2 fruit fly cellular contexts compared by ENCODE assay signal in genomic region chr3L:1348248-1348647, dm6.
TF ChIP-seq lines count a peak whose summit lies in the region.

No protein-coding gene starts in this region.

TF ChIP-seq in whole organism, embryonic, 481 proteins besides CTCF, POLR2A, EP300 and RAD21 (continued from another document):
- no peak for TF ChIP-seq CG7745 (tag; optimal IDR thresholded peaks at IDR 0.05; lab: Kevin White, UChicago)
- TF ChIP-seq ci (GFP tag; IDR thresholded peaks at IDR 0.05; lab: Robert Waterston, UW), result peak; percentile 54; the same call in 1 of the 3 replicates
- TF ChIP-seq bab2 (GFP tag; optimal IDR thresholded peaks at IDR 0.05; lab: Kevin White, UChicago), result no peak
- TF ChIP-seq tgo (GFP tag; IDR thresholded peaks at IDR 0.05; lab: Robert Waterston, UW), result no peak
- TF ChIP-seq dati (GFP tag; IDR thresholded peaks at IDR 0.05; lab: Robert Waterston, UW), result no peak
- no peak for TF ChIP-seq CG42726 (GFP tag; IDR thresholded peaks at IDR 0.05; lab: Robert Waterston, UW; ENCODE audit: partially characterized antibody)
- TF ChIP-seq inv (GFP tag; IDR thresholded peaks at IDR 0.05; lab: Robert Waterston, UW; ENCODE audit: partially characterized antibody), result no peak
- 0 out of 2 replicates have a peak, but pooled peaks have one; percentile 21 for TF ChIP-seq Rx (GFP tag; IDR thresholded peaks at IDR 0.05; lab: Robert Waterston, UW)
- TF ChIP-seq CG10654 (GFP tag; optimal IDR thresholded peaks at IDR 0.05; lab: Kevin White, UChicago), result no peak
- 0 out of 2 replicates have a peak, but pooled peaks have one; percentile 18 for TF ChIP-seq CG6689 (GFP tag; IDR thresholded peaks at IDR 0.05; lab: Robert Waterston, UW)
- TF ChIP-seq Spps (tag; optimal IDR thresholded peaks at IDR 0.05; lab: Kevin White, UChicago), result no peak
- TF ChIP-seq CG7839 (tag; optimal IDR thresholded peaks at IDR 0.05; lab: Kevin White, UChicago), result no peak
- peak; percentile 82 for TF ChIP-seq D19A (tag; optimal IDR thresholded peaks at IDR 0.05; lab: Kevin White, UChicago)
- no peak for TF ChIP-seq lab (GFP tag; optimal IDR thresholded peaks at IDR 0.05; lab: Kevin White, UChicago)
- TF ChIP-seq ems (GFP tag; optimal IDR thresholded peaks at IDR 0.05; lab: Kevin White, UChicago), result no peak
- TF ChIP-seq CG31388 (GFP tag; optimal IDR thresholded peaks at IDR 0.05; lab: Kevin White, UChicago), result no peak
- no peak for TF ChIP-seq HmgD (GFP tag; optimal IDR thresholded peaks at IDR 0.05; lab: Kevin White, UChicago)
- TF ChIP-seq Nf-YB (GFP tag; optimal IDR thresholded peaks at IDR 0.05; lab: Kevin White, UChicago), result no peak
- peak; percentile 84 for TF ChIP-seq Drgx (GFP tag; IDR thresholded peaks at IDR 0.05; lab: Robert Waterston, UW)
- no peak for TF ChIP-seq CG8765 (GFP tag; IDR thresholded peaks at IDR 0.05; lab: Robert Waterston, UW)
- TF ChIP-seq danr (GFP tag; IDR thresholded peaks at IDR 0.05; lab: Robert Waterston, UW), result no peak
- TF ChIP-seq bsh (GFP tag; optimal IDR thresholded peaks at IDR 0.05; lab: Kevin White, UChicago), result peak in 1 of 2 experiments; percentile 56
- no peak for TF ChIP-seq Dip2 (GFP tag; IDR thresholded peaks at IDR 0.05; lab: Robert Waterston, UW)
- 0 out of 2 replicates have a peak, but pooled peaks have one; percentile 5 for TF ChIP-seq sens-2 (GFP tag; IDR thresholded peaks at IDR 0.05; lab: Robert Waterston, UW)
- TF ChIP-seq CG1647 (GFP tag; optimal IDR thresholded peaks at IDR 0.05; lab: Kevin White, UChicago), result no peak
- TF ChIP-seq CG18476 (GFP tag; optimal IDR thresholded peaks at IDR 0.05; lab: Kevin White, UChicago), result no peak
- no peak for TF ChIP-seq tap (tag; optimal IDR thresholded peaks at IDR 0.05; lab: Kevin White, UChicago)
- TF ChIP-seq Ptx1 (GFP tag; IDR thresholded peaks at IDR 0.05; lab: Robert Waterston, UW), result 0 out of 2 replicates have a peak, but pooled peaks have one; percentile 29
- peak; percentile 22; the same call in 1 of the 3 replicates for TF ChIP-seq row (GFP tag; IDR thresholded peaks at IDR 0.05; lab: Robert Waterston, UW)

TF ChIP-seq in whole organism, prepupa, 60 proteins besides CTCF, POLR2A, EP300 and RAD21 (continued from another document):
- TF ChIP-seq CG11294 (GFP tag; IDR thresholded peaks at IDR 0.05; lab: Robert Waterston, UW) (peak; percentile 63), Gug (GFP tag; IDR thresholded peaks at IDR 0.05; lab: Robert Waterston, UW) (peak; percentile 73), Hr39 (GFP tag; optimal IDR thresholded peaks at IDR 0.05; lab: Kevin White, UChicago) (peak; percentile 83), CG6163 (GFP tag; IDR thresholded peaks at IDR 0.05; lab: Robert Waterston, UW) (peak; percentile 92), fkh (GFP tag; optimal IDR thresholded peaks at IDR 0.05; lab: Kevin White, UChicago) (no peak), Eip93F (GFP tag; optimal IDR thresholded peaks at IDR 0.05; lab: Kevin White, UChicago) (peak; percentile 36), CG10669 (GFP tag; optimal IDR thresholded peaks at IDR 0.05; lab: Kevin White, UChicago) (peak; percentile 68), esn (GFP tag; optimal IDR thresholded peaks at IDR 0.05; lab: Kevin White, UChicago) (peak; percentile 69), CG6854 (GFP tag; optimal IDR thresholded peaks at IDR 0.05; lab: Kevin White, UChicago) (peak; percentile 31), Sox14 (GFP tag; optimal IDR thresholded peaks at IDR 0.05; lab: Kevin White, UChicago) (peak; percentile 84), CG3919 (GFP tag; optimal IDR thresholded peaks at IDR 0.05; lab: Kevin White, UChicago) (peak; percentile 79), Ets96B (tag; optimal IDR thresholded peaks at IDR 0.05; lab: Kevin White, UChicago) (peak; percentile 72), CG11902 (GFP tag; optimal IDR thresholded peaks at IDR 0.05; lab: Kevin White, UChicago) (peak; percentile 66), CG9139 (GFP tag; optimal IDR thresholded peaks at IDR 0.05; lab: Kevin White, UChicago) (no peak), topi (GFP tag; optimal IDR thresholded peaks at IDR 0.05; lab: Kevin White, UChicago) (peak; percentile 78), CG15336 (GFP tag; IDR thresholded peaks at IDR 0.05; lab: Robert Waterston, UW) (peak; percentile 87), Ets21C (GFP tag; optimal IDR thresholded peaks at IDR 0.05; lab: Kevin White, UChicago) (peak; percentile 54), vri (GFP tag; optimal IDR thresholded peaks at IDR 0.05; lab: Kevin White, UChicago) (peak; percentile 14), achi (GFP tag; optimal IDR thresholded peaks at IDR 0.05; lab: Kevin White, UChicago) (peak; percentile 73), spab (GFP tag; optimal IDR thresholded peaks at IDR 0.05; lab: Kevin White, UChicago) (peak; percentile 48), CG11762 (GFP tag; optimal IDR thresholded peaks at IDR 0.05; lab: Kevin White, UChicago; ENCODE audit: insufficient read depth) (peak; percentile 54), Sox15 (GFP tag; optimal IDR thresholded peaks at IDR 0.05; lab: Kevin White, UChicago) (peak; percentile 71), CG7368 (GFP tag; optimal IDR thresholded peaks at IDR 0.05; lab: Kevin White, UChicago) (peak; percentile 58), CG34406 (GFP tag; optimal IDR thresholded peaks at IDR 0.05; lab: Kevin White, UChicago) (peak; percentile 70), Hr38 (GFP tag; optimal IDR thresholded peaks at IDR 0.05; lab: Kevin White, UChicago) (no peak), dac (GFP tag; optimal IDR thresholded peaks at IDR 0.05; lab: Kevin White, UChicago) (peak; percentile 74), CG8632 (GFP tag; optimal IDR thresholded peaks at IDR 0.05; lab: Kevin White, UChicago) (peak; percentile 67), Blimp-1 (GFP tag; optimal IDR thresholded peaks at IDR 0.05; lab: Kevin White, UChicago) (no peak), salr (GFP tag; optimal IDR thresholded peaks at IDR 0.05; lab: Kevin White, UChicago) (peak in 1 of 2 experiments; percentile 74), CG32006 (GFP tag; optimal IDR thresholded peaks at IDR 0.05; lab: Kevin White, UChicago) (peak; percentile 88), CG6808 (GFP tag; optimal IDR thresholded peaks at IDR 0.05; lab: Kevin White, UChicago) (peak; percentile 63), Met (GFP tag; optimal IDR thresholded peaks at IDR 0.05; lab: Kevin White, UChicago) (peak; percentile 80), CG6276 (GFP tag; optimal IDR thresholded peaks at IDR 0.05; lab: Kevin White, UChicago) (no peak), CG6792 (GFP tag; optimal IDR thresholded peaks at IDR 0.05; lab: Kevin White, UChicago) (peak; percentile 73), ss (GFP tag; optimal IDR thresholded peaks at IDR 0.05; lab: Kevin White, UChicago) (peak; percentile 83 to 84), net (GFP tag; optimal IDR thresholded peaks at IDR 0.05; lab: Kevin White, UChicago) (no peak)
